Worm (Caenorhabditis elegans): ENCODE data around the gene C05B5.12.

DNA sequence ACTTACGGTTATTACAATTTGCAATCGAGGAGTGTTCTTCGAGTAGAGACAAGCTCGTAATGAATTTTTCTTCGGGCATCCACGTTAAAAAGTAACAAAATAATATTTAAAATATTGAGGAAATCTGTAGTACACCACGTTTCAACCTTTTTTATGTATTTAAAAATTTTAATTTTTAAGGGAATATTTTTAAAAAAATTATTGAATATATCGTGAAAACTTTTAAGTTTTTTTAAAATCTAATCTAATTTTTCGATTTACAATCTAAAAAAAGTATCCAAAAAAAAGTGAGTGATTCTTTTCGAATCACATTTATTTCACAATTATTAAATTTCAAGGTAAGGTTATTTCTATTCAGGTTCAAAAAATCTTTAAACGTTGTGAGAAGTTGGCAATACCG is 42.5 kb upstream of the C05B5.12 start, which contains the start of gene gln-2:
- no peak for TF ChIP-seq C08G9.2 (tag; optimal IDR thresholded peaks at IDR 0.05)
- TF ChIP-seq ceh-9 (tag; optimal IDR thresholded peaks at IDR 0.05), result no peak

Data from whole organism, late embryonic.